Fruit fly (Drosophila melanogaster): Measurements from ENCODE around the gene CG14285.
A peak's percentile ranks its signal among the peaks of the same experiment; 100 is the strongest.

CG14285 gene

DNA sequence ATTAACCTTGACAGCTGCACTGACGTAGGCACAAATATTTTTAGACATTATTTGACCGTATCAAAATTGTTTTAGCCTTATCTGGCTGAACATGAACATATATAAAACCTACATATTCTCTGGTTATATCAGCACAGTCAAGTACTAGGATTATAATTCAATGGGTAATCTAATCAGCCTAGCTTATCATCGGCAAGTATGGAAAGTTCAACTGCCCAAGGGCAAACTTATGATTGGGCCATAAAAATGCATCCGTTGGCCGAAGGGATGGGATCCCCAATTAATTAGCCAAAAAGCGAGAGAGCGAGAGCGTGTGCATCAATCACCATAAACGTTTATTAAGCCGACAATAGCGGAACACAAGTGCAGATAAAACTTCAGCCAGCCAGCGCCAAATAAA is 40.6 kb downstream of the CG14285 start (continued):
- TF ChIP-seq nom (GFP tag; optimal IDR thresholded peaks at IDR 0.05) (no peak), crc (GFP tag; optimal IDR thresholded peaks at IDR 0.05) (no peak), CG10959 (GFP tag; IDR thresholded peaks at IDR 0.05) (no peak), fru (optimal IDR thresholded peaks at IDR 0.05) (no peak), CG7786 (GFP tag; optimal IDR thresholded peaks at IDR 0.05) (no peak), aop (GFP tag; IDR thresholded peaks at IDR 0.05) (no peak), B-H1 (GFP tag; IDR thresholded peaks at IDR 0.05) (no peak), tgo (GFP tag; IDR thresholded peaks at IDR 0.05) (no peak), CG8089 (GFP tag; optimal IDR thresholded peaks at IDR 0.05) (no peak), CG3838 (GFP tag; optimal IDR thresholded peaks at IDR 0.05) (no peak), nerfin-1 (tag; optimal IDR thresholded peaks at IDR 0.05) (no peak), CG34376 (GFP tag; optimal IDR thresholded peaks at IDR 0.05) (peak; percentile 9), Sry-δ (GFP tag; optimal IDR thresholded peaks at IDR 0.05) (no peak), ATbp (GFP tag; optimal IDR thresholded peaks at IDR 0.05) (no peak), CG8290 (GFP tag; optimal IDR thresholded peaks at IDR 0.05) (no peak), CG8290 (tag; optimal IDR thresholded peaks at IDR 0.05) (no peak), CG15601 (tag; optimal IDR thresholded peaks at IDR 0.05) (no peak), Fer3 (tag; optimal IDR thresholded peaks at IDR 0.05) (no peak), Bdp1 (GFP tag; optimal IDR thresholded peaks at IDR 0.05) (no peak), ERR (GFP tag; optimal IDR thresholded peaks at IDR 0.05) (no peak), grn (GFP tag; optimal IDR thresholded peaks at IDR 0.05) (peak; percentile 21), CG8924 (tag; optimal IDR thresholded peaks at IDR 0.05) (no peak), CG14710 (tag; optimal IDR thresholded peaks at IDR 0.05) (no peak), CG43689 (GFP tag; IDR thresholded peaks at IDR 0.05) (no peak), CG11247 (GFP tag; IDR thresholded peaks at IDR 0.05) (no peak), Dfd (GFP tag; optimal IDR thresholded peaks at IDR 0.05) (no peak), CG6654 (GFP tag; optimal IDR thresholded peaks at IDR 0.05) (no peak), ewg (GFP tag; optimal IDR thresholded peaks at IDR 0.05) (no peak), CG2712 (tag; optimal IDR thresholded peaks at IDR 0.05) (no peak), emc (GFP tag; optimal IDR thresholded peaks at IDR 0.05) (no peak), jing (GFP tag; optimal IDR thresholded peaks at IDR 0.05) (no peak), CG5180 (GFP tag; optimal IDR thresholded peaks at IDR 0.05) (no peak), sd (tag; optimal IDR thresholded peaks at IDR 0.05) (peak; percentile 43)

DNA sequence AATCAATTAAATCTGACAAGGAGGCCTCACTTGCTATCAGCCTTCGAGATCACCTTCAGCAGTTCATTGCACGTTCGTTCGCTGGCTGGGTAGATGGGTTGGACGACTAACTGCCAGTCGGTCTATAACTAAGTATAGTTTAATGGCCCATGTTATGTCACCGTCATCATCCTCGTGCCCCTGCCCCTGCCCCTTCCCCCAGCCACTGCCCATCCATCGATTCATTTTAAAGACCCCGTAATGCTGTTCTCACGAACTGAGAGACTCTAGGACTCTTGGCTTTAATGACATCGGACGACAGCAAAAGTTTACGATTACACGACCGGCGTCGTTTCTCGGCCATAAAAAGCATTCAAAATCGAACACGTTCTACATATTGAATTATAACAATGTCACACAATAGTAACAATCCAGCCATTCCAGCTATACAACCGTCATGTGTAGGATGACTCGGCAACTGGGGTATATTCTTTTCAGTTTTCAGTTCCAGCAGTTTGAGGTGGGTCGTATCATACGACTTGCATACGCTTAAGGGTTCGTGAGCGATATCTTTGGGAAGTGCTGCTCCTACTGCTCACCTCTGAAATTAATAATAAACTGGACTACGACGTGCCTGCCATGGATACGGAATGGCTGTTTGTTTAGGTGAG is 42.2 kb downstream of the CG14285 start:
- TF ChIP-seq CG2199 (GFP tag; IDR thresholded peaks at IDR 0.05) (peak; percentile 68; the same call in 1 of the 3 replicates), knrl (GFP tag; IDR thresholded peaks at IDR 0.05; ENCODE audit: partially characterized antibody) (no peak), Ets65A (GFP tag) (peak; percentile 94), vvl (GFP tag; IDR thresholded peaks at IDR 0.05) (peak; percentile 36; the same call in 1 of the 2 replicates), nom (GFP tag; optimal IDR thresholded peaks at IDR 0.05) (peak; percentile 10), Med (GFP tag) (peak; percentile 43)

DNA sequence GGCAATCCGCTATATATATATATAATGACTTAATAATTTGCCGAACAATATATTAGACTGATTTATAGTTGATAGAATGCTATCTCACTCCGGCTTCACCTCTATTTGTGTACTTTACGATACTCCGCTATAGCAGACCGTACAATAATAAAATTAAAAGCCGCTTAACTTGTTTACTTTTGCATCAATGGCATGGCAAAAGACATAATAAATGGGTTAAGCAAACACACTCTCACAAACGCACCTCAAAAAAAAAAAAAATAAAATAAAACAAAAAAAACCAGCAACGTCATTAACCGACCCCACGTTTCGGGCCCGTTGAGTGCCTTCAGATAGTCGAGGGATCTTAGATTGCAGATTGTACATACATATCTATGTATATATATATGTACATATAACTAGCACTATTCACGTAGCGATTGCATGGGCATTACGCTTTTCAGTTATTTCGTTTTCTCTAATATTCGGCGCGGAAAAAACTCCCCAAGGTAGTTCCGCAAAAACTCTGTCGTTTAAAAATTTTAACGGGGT is 43.0 kb downstream of the CG14285 start:
- TF ChIP-seq Asciz (GFP tag; optimal IDR thresholded peaks at IDR 0.05) (peak; percentile 37), tio (GFP tag; optimal IDR thresholded peaks at IDR 0.05) (peak; percentile 2), Abd-B (GFP tag; optimal IDR thresholded peaks at IDR 0.05) (no peak), CG17361 (GFP tag; IDR thresholded peaks at IDR 0.05) (no peak), sens (GFP tag) (peak; percentile 81), Vsx1 (GFP tag; optimal IDR thresholded peaks at IDR 0.05) (peak; percentile 34), Gsc (GFP tag; IDR thresholded peaks at IDR 0.05) (no peak), CG2712 (tag; optimal IDR thresholded peaks at IDR 0.05) (no peak), hkb (optimal IDR thresholded peaks at IDR 0.05) (no peak), hkb (GFP tag; IDR thresholded peaks at IDR 0.05) (peak; percentile 26; the same call in 1 of the 2 replicates), CG12391 (tag; optimal IDR thresholded peaks at IDR 0.05) (no peak), grn (GFP tag; optimal IDR thresholded peaks at IDR 0.05) (peak; percentile 88), ci (GFP tag; IDR thresholded peaks at IDR 0.05) (0 out of 3 replicates have a peak, but pooled peaks have one; percentile 50), CG32532 (GFP tag; IDR thresholded peaks at IDR 0.05) (no peak), sqz (GFP tag; optimal IDR thresholded peaks at IDR 0.05) (peak; percentile 53)

All from whole organism, embryonic.